Fruit fly (Drosophila melanogaster) whole organism, embryonic: ENCODE results near the gene CG33325.

Source experiments
- CG10321 ChIP-seq: fragments of 200-800 bp; sonication (Bioruptor generic); IDR thresholded peaks from 2 replicates; pipeline ENCODE4 v1.3.6; 2022; ENCODE audit warnings: missing biosample characterization, missing genetic modification characterization
- Dll ChIP-seq: fragments of 200-800 bp; sonication (Bioruptor generic); IDR thresholded peaks from 4 replicates; pipeline ENCODE4 v1.3.6; 2022; ENCODE audit warnings: missing biosample characterization, missing genetic modification characterization; ENCODE audit not compliant: partially characterized antibody
- H15 ChIP-seq: fragments of 200-800 bp; sonication (Bioruptor generic); IDR thresholded peaks from 3 replicates; pipeline ENCODE4 v1.3.6; 2022; ENCODE audit warnings: missing biosample characterization, missing genetic modification characterization
- Hr78 ChIP-seq, 2 experiments: fragments of 200-800 bp in 1 of 2; fragments of >200 bp in 1 of 2; sonication (Bioruptor generic) in 1 of 2; optimal IDR thresholded peaks; 2 replicates each; lab custom pipeline; 2017 to 2019; ENCODE audit warnings: missing biosample characterization in 2 of 2, missing genetic modification characterization in 2 of 2, mild to moderate bottlenecking in 1 of 2, moderate library complexity in 1 of 2
- Nf-YA ChIP-seq: fragments of 200-800 bp; sonication (Bioruptor generic); IDR thresholded peaks from 2 replicates; pipeline ENCODE4 v1.3.6; 2022; ENCODE audit warnings: missing biosample characterization, missing genetic modification characterization
- Side ChIP-seq: fragments of 200-800 bp; sonication (Bioruptor generic); optimal IDR thresholded peaks from 2 replicates; lab custom pipeline; 2016; ENCODE audit warnings: missing biosample characterization, missing genetic modification characterization
- fru ChIP-seq: fragments of >200 bp; optimal IDR thresholded peaks from 2 replicates; lab custom pipeline; 2017
- sens-2 ChIP-seq: fragments of 200-800 bp; sonication (Bioruptor generic); IDR thresholded peaks from 2 replicates; pipeline ENCODE4 v1.3.6; 2022; ENCODE audit warnings: missing biosample characterization, missing genetic modification characterization
- tll ChIP-seq, 2 experiments: fragments of 200-800 bp in 1 of 2; fragments of >200 bp in 1 of 2; sonication (Bioruptor generic) in 1 of 2; optimal IDR thresholded peaks; 2 replicates each; lab custom pipeline; 2017 to 2019; ENCODE audit warnings: missing biosample characterization in 2 of 2, missing genetic modification characterization in 2 of 2, mild to moderate bottlenecking in 1 of 2, moderate library complexity in 1 of 2
- trem ChIP-seq: fragments of 200-800 bp; optimal IDR thresholded peaks from 3 replicates; lab custom pipeline; 2019; ENCODE audit warnings: missing biosample characterization, mild to moderate bottlenecking, missing genetic modification characterization, moderate library complexity
- tx ChIP-seq: fragments of 200-800 bp; sonication (Bioruptor generic); optimal IDR thresholded peaks from 2 replicates; lab custom pipeline; 2016; ENCODE audit warnings: missing biosample characterization, missing genetic modification characterization

dm6 chr3R:8642376-8642966, 37.4 kb downstream of the CG33325 start:
- TF ChIP-seq Side, result no peak
- no peak for TF ChIP-seq H15
- no peak for TF ChIP-seq fru (lab: Kevin White, UChicago)
- TF ChIP-seq trem, result no peak
- no peak for TF ChIP-seq tll (GFP tag; optimal IDR thresholded peaks at IDR 0.05; lab: Kevin White, UChicago)
- TF ChIP-seq Dll, result peak; percentile 52; the same call in 1 of the 4 replicates
- no peak for TF ChIP-seq Nf-YA
- TF ChIP-seq Hr78 (GFP tag; optimal IDR thresholded peaks at IDR 0.05; lab: Kevin White, UChicago), result no peak
- no peak for TF ChIP-seq CG10321 (GFP tag; lab: Robert Waterston, UW)
- no peak for TF ChIP-seq tx (GFP tag; lab: Kevin White, UChicago)
- TF ChIP-seq sens-2, result 0 out of 2 replicates have a peak, but pooled peaks have one; percentile 16
